Worm (Caenorhabditis elegans) whole organism, late embryonic: ENCODE results near the gene R05G6.10.

Source experiments
- F13H6.1 ChIP-seq: sonication (generic microtip); optimal IDR thresholded peaks from 2 replicates; lab custom pipeline; 2016; ENCODE audit warnings: missing genetic modification characterization, missing compliant biosample characterization
- K02D7.2 ChIP-seq: sonication (generic microtip); optimal IDR thresholded peaks from 2 replicates; lab custom pipeline; 2017; ENCODE audit warnings: mild to moderate bottlenecking, missing genetic modification characterization, missing compliant biosample characterization
- Y22D7AL.16 ChIP-seq: sonication (generic microtip); optimal IDR thresholded peaks from 2 replicates; lab custom pipeline; 2016; ENCODE audit warnings: missing genetic modification characterization, missing compliant biosample characterization
- ama-1 ChIP-seq: fragments of 150-350 bp; optimal IDR thresholded peaks from 2 replicates; lab custom pipeline; 2014
- ceh-14 ChIP-seq: sonication (generic microtip); optimal IDR thresholded peaks from 2 replicates; lab custom pipeline; 2016; ENCODE audit warnings: missing genotype, missing genetic modification characterization, missing compliant biosample characterization
- ceh-19 ChIP-seq: fragments of 200-800 bp; sonication (Bioruptor generic); optimal IDR thresholded peaks from 2 replicates; lab custom pipeline; 2018; ENCODE audit warnings: mild to moderate bottlenecking, missing genetic modification characterization, missing compliant biosample characterization
- ceh-22 ChIP-seq: sonication (generic microtip); optimal IDR thresholded peaks from 2 replicates; lab custom pipeline; 2017; ENCODE audit warnings: missing biosample characterization, missing genetic modification characterization
- ceh-24 ChIP-seq: sonication (generic microtip); optimal IDR thresholded peaks from 2 replicates; lab custom pipeline; 2016; ENCODE audit warnings: mild to moderate bottlenecking, missing genetic modification characterization, missing compliant biosample characterization
- ceh-30 ChIP-seq: fragments of 150-350 bp; optimal IDR thresholded peaks from 2 replicates; lab custom pipeline; 2014; ENCODE audit warnings: missing biosample characterization, missing genetic modification characterization
- ceh-45 ChIP-seq: fragments of 200-800 bp; sonication (Bioruptor generic); IDR thresholded peaks from 2 replicates; pipeline ENCODE4 v1.3.6; 2022; ENCODE audit warnings: missing genetic modification reagents, missing genetic modification characterization, missing compliant biosample characterization
- ceh-48 ChIP-seq: sonication (generic microtip); optimal IDR thresholded peaks from 2 replicates; lab custom pipeline; 2016; ENCODE audit warnings: missing genetic modification characterization, inconsistent platforms, missing compliant biosample characterization
- ceh-6 ChIP-seq: fragments of 200-800 bp; sonication (Bioruptor generic); optimal IDR thresholded peaks from 2 replicates; lab custom pipeline; 2018; ENCODE audit warnings: mild to moderate bottlenecking, missing genetic modification characterization, missing compliant biosample characterization
- dmd-4 ChIP-seq: sonication (generic microtip); optimal IDR thresholded peaks from 2 replicates; lab custom pipeline; 2016; ENCODE audit warnings: borderline replicate concordance, missing genetic modification characterization, missing compliant biosample characterization
- elt-2 ChIP-seq: sonication (generic microtip); optimal IDR thresholded peaks from 2 replicates; lab custom pipeline; 2016; ENCODE audit warnings: missing genetic modification reagents, missing genetic modification characterization, missing compliant biosample characterization
- elt-4 ChIP-seq: sonication (generic microtip); optimal IDR thresholded peaks from 2 replicates; lab custom pipeline; 2016; ENCODE audit warnings: missing genetic modification characterization, missing compliant biosample characterization
- gmeb-2 ChIP-seq: sonication (generic microtip); optimal IDR thresholded peaks from 2 replicates; lab custom pipeline; 2016; ENCODE audit warnings: missing genetic modification characterization, inconsistent platforms, missing compliant biosample characterization
- hlh-13 ChIP-seq: fragments of 200-800 bp; sonication (Bioruptor generic); optimal IDR thresholded peaks from 2 replicates; lab custom pipeline; 2018; ENCODE audit warnings: mild to moderate bottlenecking, missing genetic modification characterization, missing compliant biosample characterization
- hlh-15 ChIP-seq: sonication (generic microtip); optimal IDR thresholded peaks from 2 replicates; lab custom pipeline; 2016; ENCODE audit warnings: missing genetic modification characterization, missing compliant biosample characterization
- mec-3 ChIP-seq: sonication (generic microtip); optimal IDR thresholded peaks from 2 replicates; lab custom pipeline; 2016; ENCODE audit warnings: borderline replicate concordance, missing genetic modification characterization, missing compliant biosample characterization
- nhr-11 ChIP-seq: fragments of 150-350 bp; optimal IDR thresholded peaks from 2 replicates; lab custom pipeline; 2014; ENCODE audit warnings: missing biosample characterization, missing genetic modification characterization
- npax-4 ChIP-seq: sonication (generic microtip); optimal IDR thresholded peaks from 2 replicates; lab custom pipeline; 2016; ENCODE audit warnings: missing genetic modification characterization, missing compliant biosample characterization
- odd-2 ChIP-seq: sonication (generic microtip); optimal IDR thresholded peaks from 2 replicates; lab custom pipeline; 2017; ENCODE audit warnings: antibody characterized with exemption, mild to moderate bottlenecking, missing genetic modification characterization, missing compliant biosample characterization
- pat-9 ChIP-seq: fragments of 200-800 bp; sonication (Bioruptor generic); optimal IDR thresholded peaks from 2 replicates; lab custom pipeline; 2018; ENCODE audit warnings: mild to moderate bottlenecking, missing genetic modification characterization, moderate library complexity, missing compliant biosample characterization
- pax-1 ChIP-seq: fragments of 150-350 bp; optimal IDR thresholded peaks from 2 replicates; lab custom pipeline; 2014; ENCODE audit warnings: missing biosample characterization, missing genetic modification characterization
- pha-2 ChIP-seq: sonication (generic microtip); optimal IDR thresholded peaks from 2 replicates; lab custom pipeline; 2017; ENCODE audit warnings: mild to moderate bottlenecking, missing genetic modification characterization, missing compliant biosample characterization
- pha-4 ChIP-seq: fragments of 150-350 bp; optimal IDR thresholded peaks from 2 replicates; lab custom pipeline; 2018; ENCODE audit warnings: missing biosample characterization, missing genetic modification reagents, missing genetic modification characterization
- pros-1 ChIP-seq: fragments of 150-350 bp; optimal IDR thresholded peaks from 2 replicates; lab custom pipeline; 2014; ENCODE audit warnings: missing biosample characterization, missing genetic modification reagents, missing genetic modification characterization
- sox-2 ChIP-seq: fragments of 200-800 bp; sonication (Bioruptor generic); IDR thresholded peaks from 2 replicates; pipeline ENCODE4 v1.3.6; 2022; ENCODE audit warnings: missing genetic modification reagents, missing genetic modification characterization, missing compliant biosample characterization
- sox-4 ChIP-seq: sonication (generic microtip); optimal IDR thresholded peaks from 2 replicates; lab custom pipeline; 2017; ENCODE audit warnings: mild to moderate bottlenecking, missing genetic modification characterization, inconsistent platforms, missing compliant biosample characterization
- syd-9 ChIP-seq: sonication (generic microtip); optimal IDR thresholded peaks from 2 replicates; lab custom pipeline; 2016; ENCODE audit warnings: mild to moderate bottlenecking, missing genetic modification characterization, moderate library complexity, missing compliant biosample characterization
- tbx-2 ChIP-seq: sonication (generic microtip); optimal IDR thresholded peaks from 2 replicates; lab custom pipeline; 2016; ENCODE audit warnings: missing genetic modification characterization, missing compliant biosample characterization
- tbx-7 ChIP-seq: sonication (generic microtip); optimal IDR thresholded peaks from 2 replicates; lab custom pipeline; 2016; ENCODE audit warnings: missing genotype, missing genetic modification characterization, missing compliant biosample characterization
- ttx-3 ChIP-seq: sonication (generic microtip); optimal IDR thresholded peaks from 2 replicates; lab custom pipeline; 2016; ENCODE audit warnings: missing genetic modification reagents, missing genetic modification characterization, missing compliant biosample characterization
- unc-3 ChIP-seq, 2 experiments: fragments of 200-800 bp in 1 of 2; sonication (Bioruptor generic) in 1 of 2; sonication (generic microtip) in 1 of 2; conservative IDR thresholded peaks in 1 of 2; optimal IDR thresholded peaks in 1 of 2; 2 replicates each; pipeline versions ENCODE4 v1.3.6 to Lab custom; 2016 to 2022; ENCODE audit warnings: missing compliant biosample characterization in 2 of 2, missing genetic modification characterization in 2 of 2, missing genetic modification reagents in 1 of 2
- unc-42 ChIP-seq: sonication (generic microtip); optimal IDR thresholded peaks from 2 replicates; lab custom pipeline; 2016; ENCODE audit warnings: missing genotype, missing genetic modification characterization, missing compliant biosample characterization
- unc-55 ChIP-seq: sonication (generic microtip); optimal IDR thresholded peaks from 2 replicates; lab custom pipeline; 2017; ENCODE audit warnings: missing biosample characterization, missing genetic modification reagents, missing genetic modification characterization
- unc-86 ChIP-seq: sonication (generic microtip); optimal IDR thresholded peaks from 2 replicates; lab custom pipeline; 2016; ENCODE audit warnings: missing genetic modification characterization, missing compliant biosample characterization
- ztf-16 ChIP-seq: sonication (generic microtip); optimal IDR thresholded peaks from 2 replicates; lab custom pipeline; 2017; ENCODE audit warnings: missing genetic modification characterization, missing compliant biosample characterization

The R05G6.10 gene

DNA sequence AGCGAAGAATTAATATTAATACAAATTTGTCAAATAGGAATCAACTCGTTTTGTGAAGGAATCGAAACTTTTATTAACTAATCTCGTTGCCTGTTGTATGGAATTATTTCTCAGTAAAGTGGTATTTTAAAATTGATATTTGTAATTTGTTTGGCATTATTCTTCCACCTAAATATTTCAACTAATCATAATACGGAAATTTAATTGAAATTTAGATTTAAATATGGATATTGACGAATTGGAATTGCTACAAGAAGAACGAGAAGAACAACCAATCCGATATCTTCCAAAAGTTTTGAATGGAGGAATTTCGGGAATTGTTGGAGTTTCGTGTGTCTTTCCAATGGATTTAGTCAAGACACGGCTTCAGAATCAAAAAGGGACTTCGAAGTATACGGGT is 67.5 kb downstream of the R05G6.10 start, which contains the start of gene slc-25A18.2:
TSS of gene slc-25A18.2 (plus strand) at position 216 of the 400 bp plus-strand sequence.
- TF ChIP-seq mec-3 (tag; lab: Kevin White, UChicago) (no peak), hlh-15 (tag; lab: Kevin White, UChicago) (no peak), odd-2 (no peak), ceh-30 (no peak), K02D7.2 (tag; lab: Kevin White, UChicago) (no peak), unc-55 (GFP tag; lab: Kevin White, UChicago) (no peak), unc-86 (tag; lab: Kevin White, UChicago) (no peak), pha-4 (tag; lab: Kevin White, UChicago) (no peak), unc-3 (GFP tag; conservative IDR thresholded peaks at IDR 0.05; lab: Robert Waterston, UW) (no peak), unc-3 (tag; optimal IDR thresholded peaks at IDR 0.05; lab: Kevin White, UChicago) (no peak), ztf-16 (tag; lab: Kevin White, UChicago) (no peak), sox-4 (tag; lab: Kevin White, UChicago) (no peak), ama-1 (lab: Kevin White, UChicago) (no peak), hlh-13 (GFP tag; lab: Kevin White, UChicago) (no peak), elt-2 (no peak), ceh-19 (GFP tag; lab: Kevin White, UChicago) (no peak), sox-2 (GFP tag; lab: Robert Waterston, UW) (no peak), ceh-24 (tag; lab: Kevin White, UChicago) (no peak), npax-4 (tag; lab: Kevin White, UChicago) (no peak)

DNA sequence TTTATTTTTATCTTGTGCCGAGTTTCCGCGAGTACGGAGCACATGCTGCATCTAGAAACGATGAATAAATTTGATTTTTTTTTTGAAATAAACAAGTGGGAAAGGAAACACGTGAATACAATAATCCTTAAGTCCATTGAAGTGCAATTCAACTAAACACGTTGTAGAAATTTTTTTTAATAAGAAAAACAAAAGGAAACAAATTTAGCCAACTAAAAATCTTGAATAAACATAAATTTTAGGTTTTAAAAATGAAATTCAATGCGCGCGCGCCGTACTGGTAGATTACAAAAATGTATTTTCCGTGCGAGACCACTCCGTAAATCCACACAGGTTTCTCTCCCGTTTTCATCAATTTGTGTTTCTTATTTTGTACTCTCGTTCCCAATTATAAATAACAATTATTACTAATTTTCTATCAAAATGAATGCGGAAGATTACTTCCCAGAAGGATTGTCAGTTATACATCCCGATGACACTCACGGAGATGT is 69.1 kb downstream of the R05G6.10 start, which contains the start of the genes plk-3 and F55G1.6:
TSS of gene plk-3 (minus strand) at position 51 of the 491 bp plus-strand sequence.
TSS of gene F55G1.6 (plus strand) at position 359 of the 491 bp plus-strand sequence.
- TF ChIP-seq pha-2 (tag; lab: Kevin White, UChicago): no peak
- TF ChIP-seq nhr-11 (tag; lab: Kevin White, UChicago): no peak
- TF ChIP-seq ceh-14: no peak
- TF ChIP-seq elt-2: no peak
- TF ChIP-seq pat-9 (tag; lab: Kevin White, UChicago): no peak
- no peak for TF ChIP-seq hlh-15 (tag; lab: Kevin White, UChicago)
- no peak for TF ChIP-seq ceh-48 (tag; lab: Kevin White, UChicago)
- TF ChIP-seq unc-3 (GFP tag; conservative IDR thresholded peaks at IDR 0.05; lab: Robert Waterston, UW): no peak
- no peak for TF ChIP-seq unc-3 (tag; optimal IDR thresholded peaks at IDR 0.05; lab: Kevin White, UChicago)
- TF ChIP-seq pha-4 (tag; lab: Kevin White, UChicago): no peak
- no peak for TF ChIP-seq Y22D7AL.16 (tag; lab: Kevin White, UChicago)
- TF ChIP-seq elt-4 (tag; lab: Kevin White, UChicago): no peak
- no peak for TF ChIP-seq dmd-4 (tag; lab: Kevin White, UChicago)
- no peak for TF ChIP-seq gmeb-2 (tag; lab: Kevin White, UChicago)
- TF ChIP-seq ttx-3 (tag; lab: Kevin White, UChicago): no peak
- no peak for TF ChIP-seq ceh-45 (GFP tag; lab: Robert Waterston, UW)

DNA sequence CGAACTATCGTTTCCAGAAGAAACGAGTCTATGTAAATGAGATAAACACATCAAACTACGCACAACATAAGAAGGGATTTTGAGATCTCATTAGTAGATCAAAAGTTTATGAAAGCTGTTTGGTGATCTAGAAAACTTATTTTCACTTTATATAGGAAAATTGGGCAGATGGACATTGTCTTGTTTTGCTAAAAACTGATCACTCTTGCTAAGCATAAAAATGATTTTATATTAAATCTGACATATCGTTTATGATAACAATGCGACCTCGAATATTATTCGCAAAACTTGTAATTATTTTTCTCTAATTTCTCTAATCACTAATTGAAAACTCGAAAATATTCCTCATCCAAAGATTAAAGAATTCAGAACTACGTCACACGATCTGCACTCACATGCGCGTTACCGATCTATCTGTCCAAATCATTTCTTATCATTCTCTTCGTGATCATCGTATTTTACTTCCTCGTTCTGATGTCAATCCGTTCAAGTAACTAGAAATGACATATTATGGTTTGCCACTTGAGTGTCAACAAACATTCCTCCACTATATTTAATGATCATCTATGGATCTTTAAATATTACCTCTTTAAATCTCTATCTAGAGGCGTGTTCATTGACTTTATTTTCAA is 72.4 kb downstream of the R05G6.10 start, which contains the start of gene F55G1.7:
TSS of gene F55G1.7 (minus strand) at position 51 of the 632 bp plus-strand sequence.
- no peak for TF ChIP-seq pros-1
- TF ChIP-seq unc-42 (tag; lab: Kevin White, UChicago): no peak
- TF ChIP-seq syd-9 (tag; lab: Kevin White, UChicago): no peak
- no peak for TF ChIP-seq nhr-11 (tag; lab: Kevin White, UChicago)
- no peak for TF ChIP-seq F13H6.1 (tag; lab: Kevin White, UChicago)
- no peak for TF ChIP-seq tbx-2 (tag; lab: Kevin White, UChicago)
- no peak for TF ChIP-seq ztf-16 (tag; lab: Kevin White, UChicago)
- no peak for TF ChIP-seq ceh-30
- TF ChIP-seq pax-1 (tag; lab: Kevin White, UChicago): no peak
- TF ChIP-seq ceh-14: no peak
- no peak for TF ChIP-seq sox-4 (tag; lab: Kevin White, UChicago)
- TF ChIP-seq ceh-22 (tag; lab: Kevin White, UChicago): no peak
- no peak for TF ChIP-seq unc-86 (tag; lab: Kevin White, UChicago)
- no peak for TF ChIP-seq ceh-6 (GFP tag; lab: Kevin White, UChicago)
- no peak for TF ChIP-seq tbx-7 (tag; lab: Kevin White, UChicago)
- TF ChIP-seq, all 69 proteins: peak for 0
